Fruit fly (Drosophila melanogaster): ENCODE results near the gene CG44815.

The CG44815 gene

DNA sequence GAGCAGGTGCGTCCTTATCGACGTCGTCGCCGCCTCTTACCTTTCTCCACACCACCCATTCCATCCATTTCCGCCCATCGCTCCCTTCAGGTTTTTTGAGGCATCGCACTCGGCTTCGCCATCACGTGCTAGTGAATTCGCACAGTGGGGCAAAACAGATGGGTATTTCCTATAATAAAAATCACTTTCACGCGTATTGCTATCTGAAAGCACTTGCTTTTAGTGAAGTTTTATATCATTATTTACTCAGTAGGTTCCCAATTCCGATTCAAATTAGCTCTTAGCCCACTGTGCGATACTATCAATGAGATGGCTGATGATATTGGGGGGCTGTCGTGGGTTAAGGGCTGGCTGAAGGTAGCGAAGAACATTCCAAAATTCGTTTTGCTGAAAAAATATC, 30.0 kb downstream of the CG44815 start (continued):
- TF ChIP-seq repo (GFP tag; optimal IDR thresholded peaks at IDR 0.05) (peak; percentile 30), so (GFP tag; IDR thresholded peaks at IDR 0.05) (peak; percentile 61; the same call in 1 of the 3 replicates), fd96Cb (tag; optimal IDR thresholded peaks at IDR 0.05) (peak; percentile 65), CG9609 (GFP tag; optimal IDR thresholded peaks at IDR 0.05) (peak; percentile 41), lov (optimal IDR thresholded peaks at IDR 0.05) (no peak), lov (GFP tag; IDR thresholded peaks at IDR 0.05) (0 out of 3 replicates have a peak, but pooled peaks have one; percentile 47), Ssrp (tag; optimal IDR thresholded peaks at IDR 0.05) (peak; percentile 47), seq (GFP tag; IDR thresholded peaks at IDR 0.05) (0 out of 2 replicates have a peak, but pooled peaks have one; percentile 32), eve (GFP tag; optimal IDR thresholded peaks at IDR 0.05) (peak in 1 of 2 experiments; percentile 71), her (GFP tag; optimal IDR thresholded peaks at IDR 0.05) (peak; percentile 17), wdn (GFP tag; IDR thresholded peaks at IDR 0.05) (peak; percentile 55; the same call in 1 of the 2 replicates), sob (GFP tag; IDR thresholded peaks at IDR 0.05) (peak; percentile 61), PHDP (tag; optimal IDR thresholded peaks at IDR 0.05) (no peak), gsb-n (tag; optimal IDR thresholded peaks at IDR 0.05) (peak; percentile 7), CG16863 (GFP tag; optimal IDR thresholded peaks at IDR 0.05) (peak; percentile 56), CoRest (tag; optimal IDR thresholded peaks at IDR 0.05) (peak; percentile 37), CG10565 (GFP tag; optimal IDR thresholded peaks at IDR 0.05) (no peak), CG2712 (tag; optimal IDR thresholded peaks at IDR 0.05) (peak; percentile 67), Elba2 (GFP tag; optimal IDR thresholded peaks at IDR 0.05) (no peak), CG9215 (GFP tag; IDR thresholded peaks at IDR 0.05) (peak; percentile 42; the same call in 1 of the 2 replicates), CG4404 (GFP tag; IDR thresholded peaks at IDR 0.05) (peak; percentile 25; the same call in 1 of the 2 replicates), pfk (GFP tag; optimal IDR thresholded peaks at IDR 0.05) (no peak), CG8924 (tag; optimal IDR thresholded peaks at IDR 0.05) (peak; percentile 43), aop (GFP tag; IDR thresholded peaks at IDR 0.05) (no peak), CG12104 (GFP tag; optimal IDR thresholded peaks at IDR 0.05) (no peak), amos (GFP tag; IDR thresholded peaks at IDR 0.05; ENCODE audit: partially characterized antibody) (no peak), Max (GFP tag; optimal IDR thresholded peaks at IDR 0.05) (no peak), CG18599 (GFP tag; optimal IDR thresholded peaks at IDR 0.05) (peak; percentile 88), Spps (tag; optimal IDR thresholded peaks at IDR 0.05) (no peak), toy (GFP tag; IDR thresholded peaks at IDR 0.05) (no peak), Adf1 (GFP tag; IDR thresholded peaks at IDR 0.05) (no peak), odd (GFP tag; optimal IDR thresholded peaks at IDR 0.05) (peak; percentile 40), CG11085 (GFP tag; IDR thresholded peaks at IDR 0.05) (no peak), luna (GFP tag; optimal IDR thresholded peaks at IDR 0.05) (no peak), GATAe (GFP tag; conservative IDR thresholded peaks at IDR 0.05) (no peak), CG31365 (tag; optimal IDR thresholded peaks at IDR 0.05) (peak; percentile 25), zf30C (GFP tag; optimal IDR thresholded peaks at IDR 0.05) (no peak), E2f2 (GFP tag; IDR thresholded peaks at IDR 0.05) (0 out of 2 replicates have a peak, but pooled peaks have one; percentile 28), B-H1 (GFP tag; IDR thresholded peaks at IDR 0.05) (peak; percentile 53; the same call in 2 of the 3 replicates), cwo (GFP tag; optimal IDR thresholded peaks at IDR 0.05) (peak; percentile 79), shn (GFP tag; optimal IDR thresholded peaks at IDR 0.05) (peak; percentile 16), CG12236 (GFP tag; optimal IDR thresholded peaks at IDR 0.05) (no peak), D19B (GFP tag; optimal IDR thresholded peaks at IDR 0.05) (no peak), CG17385 (GFP tag; optimal IDR thresholded peaks at IDR 0.05) (peak; percentile 55), CG9932 (GFP tag; IDR thresholded peaks at IDR 0.05) (peak; percentile 46; the same call in 1 of the 2 replicates), chif (GFP tag; optimal IDR thresholded peaks at IDR 0.05) (peak; percentile 52), corto (GFP tag; optimal IDR thresholded peaks at IDR 0.05) (no peak), Mad (GFP tag; optimal IDR thresholded peaks at IDR 0.05) (no peak), CG17612 (GFP tag; IDR thresholded peaks at IDR 0.05) (no peak), CG2875 (GFP tag; optimal IDR thresholded peaks at IDR 0.05) (peak; percentile 28), HLH4C (GFP tag; IDR thresholded peaks at IDR 0.05; ENCODE audit: partially characterized antibody) (no peak)
